Worm (Caenorhabditis elegans) whole organism, midembryonic: ENCODE measurements around the gene F54D5.5.

Experiments
- T22C8.4 ChIP-seq: fragments of 200-800 bp; sonication (Bioruptor generic); IDR thresholded peaks from 2 replicates; pipeline ENCODE4 v1.3.6; 2022; ENCODE audit warnings: missing genetic modification characterization, missing compliant biosample characterization
- cog-1 ChIP-seq: sonication (generic microtip); optimal IDR thresholded peaks from 2 replicates; lab custom pipeline; 2016; ENCODE audit warnings: missing genetic modification characterization, missing compliant biosample characterization
- flt-1 ChIP-seq: fragments of 200-800 bp; sonication (Bioruptor generic); IDR thresholded peaks from 2 replicates; pipeline ENCODE4 v1.3.6; 2022; ENCODE audit warnings: missing genetic modification characterization, missing compliant biosample characterization
- klf-2 ChIP-seq: fragments of 200-800 bp; sonication (Bioruptor generic); conservative IDR thresholded peaks from 2 replicates; pipeline ENCODE4 v1.3.6; 2022; ENCODE audit warnings: missing genetic modification reagents, missing genetic modification characterization, missing compliant biosample characterization
- med-1 ChIP-seq: sonication (generic microtip); optimal IDR thresholded peaks from 2 replicates; lab custom pipeline; 2017; ENCODE audit warnings: missing genetic modification characterization, mild to moderate bottlenecking, missing compliant biosample characterization, antibody characterized with exemption, missing genetic modification reagents; ENCODE audit not compliant: insufficient read depth
- ref-1 ChIP-seq: fragments of 200-800 bp; sonication (Bioruptor generic); conservative IDR thresholded peaks from 2 replicates; pipeline ENCODE4 v1.3.6; 2022; ENCODE audit warnings: missing genetic modification reagents, missing genetic modification characterization, missing compliant biosample characterization
- tab-1 ChIP-seq: fragments of 200-800 bp; sonication (Bioruptor generic); IDR thresholded peaks from 2 replicates; pipeline ENCODE4 v1.3.6; 2022; ENCODE audit warnings: missing genetic modification characterization, missing compliant biosample characterization
- ztf-23 ChIP-seq: fragments of 200-800 bp; sonication (Bioruptor generic); IDR thresholded peaks from 2 replicates; pipeline ENCODE4 v1.3.6; 2022; ENCODE audit warnings: missing genetic modification reagents, missing genetic modification characterization, missing compliant biosample characterization

DNA sequence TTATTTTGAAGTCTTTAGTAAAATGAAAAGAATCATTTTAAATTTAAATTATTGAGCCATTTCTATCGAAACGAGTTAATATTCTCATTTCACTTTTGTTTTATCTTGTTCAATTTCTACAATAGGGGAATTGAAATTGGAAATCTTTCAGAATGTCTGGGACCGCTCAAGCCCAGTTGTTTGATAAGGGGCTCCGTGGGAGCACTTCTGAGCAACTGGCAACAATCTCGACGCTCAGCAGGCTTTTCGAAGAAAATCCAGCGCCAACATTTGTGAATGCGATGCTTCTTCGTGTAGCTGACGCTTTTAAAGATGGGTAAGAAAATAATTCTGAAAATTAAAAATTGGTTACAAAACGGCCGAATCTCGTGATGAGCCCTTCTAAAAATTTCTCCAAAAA is 15.9 kb upstream of the F54D5.5 start, which contains the start of gene ints-7:
- no peak for TF ChIP-seq ref-1 (GFP tag; lab: Robert Waterston, UW)
- no peak for TF ChIP-seq tab-1 (GFP tag; lab: Robert Waterston, UW)
- no peak for TF ChIP-seq klf-2 (GFP tag; lab: Robert Waterston, UW)
- TF ChIP-seq med-1 (GFP tag; lab: Kevin White, UChicago) = no peak
- no peak for TF ChIP-seq flt-1 (GFP tag; lab: Robert Waterston, UW)
- TF ChIP-seq ztf-23 = no peak
- TF ChIP-seq cog-1 = no peak
- TF ChIP-seq T22C8.4 = no peak
